Worm (Caenorhabditis elegans) whole organism, L1 larva: ENCODE measurements around the gene lin-24.

Experiments used
- C04F5.9 ChIP-seq: sonication (generic microtip); optimal IDR thresholded peaks from 2 replicates; lab custom pipeline; 2016; ENCODE audit warnings: missing genetic modification characterization, missing compliant biosample characterization
- F16B12.6 ChIP-seq: fragments of 150-350 bp; optimal IDR thresholded peaks from 2 replicates; lab custom pipeline; 2014; ENCODE audit warnings: missing biosample characterization, missing genetic modification characterization
- aha-1 ChIP-seq: fragments of 150-350 bp; optimal IDR thresholded peaks from 2 replicates; lab custom pipeline; 2014; ENCODE audit warnings: missing biosample characterization, missing genetic modification characterization
- alr-1 ChIP-seq: fragments of 200-800 bp; sonication (Bioruptor generic); optimal IDR thresholded peaks from 2 replicates; lab custom pipeline; 2018; ENCODE audit warnings: borderline replicate concordance, mild to moderate bottlenecking, missing genetic modification characterization, missing compliant biosample characterization
- blmp-1 ChIP-seq: fragments of 150-350 bp; optimal IDR thresholded peaks from 2 replicates; lab custom pipeline; 2014; ENCODE audit warnings: missing biosample characterization, missing genetic modification characterization
- ceh-63 ChIP-seq: fragments of 200-800 bp; sonication (Bioruptor generic); optimal IDR thresholded peaks from 2 replicates; lab custom pipeline; 2018; ENCODE audit warnings: mild to moderate bottlenecking, missing genetic modification characterization, missing compliant biosample characterization
- ceh-88 ChIP-seq: fragments of 200-800 bp; sonication (Bioruptor generic); IDR thresholded peaks from 2 replicates; pipeline ENCODE4 v1.3.6; 2022; ENCODE audit warnings: missing genetic modification characterization, missing compliant biosample characterization
- ces-1 ChIP-seq: fragments of 150-350 bp; optimal IDR thresholded peaks from 2 replicates; lab custom pipeline; 2014; ENCODE audit warnings: missing biosample characterization, missing genetic modification reagents, missing genetic modification characterization
- dpl-1 ChIP-seq, 3 experiments: fragments of 150-350 bp in 2 of 3; sonication (generic microtip) in 1 of 3; optimal IDR thresholded peaks; 2 replicates each; lab custom pipeline; 2014 to 2017; ENCODE audit warnings: missing biosample characterization in 3 of 3, missing genetic modification characterization in 3 of 3, missing genetic modification reagents in 3 of 3
- efl-1 ChIP-seq, 4 experiments: fragments of 150-350 bp; optimal IDR thresholded peaks in 3 of 4; peaks in 1 of 4; 1 replicate in 1 of 4; 2 replicates in 3 of 4; lab custom pipeline; 2014; ENCODE audit warnings: missing biosample characterization in 2 of 4, missing genetic modification characterization in 2 of 4, missing genetic modification reagents in 2 of 4
- efl-3 ChIP-seq: fragments of 200-800 bp; sonication (Bioruptor generic); optimal IDR thresholded peaks from 2 replicates; lab custom pipeline; 2018; ENCODE audit warnings: mild to moderate bottlenecking, missing genetic modification characterization, missing compliant biosample characterization
- egl-27 ChIP-seq, 2 experiments: fragments of 150-350 bp in 1 of 2; sonication (generic microtip); optimal IDR thresholded peaks; 3 replicates each; lab custom pipeline; 2017 to 2018; ENCODE audit warnings: missing biosample characterization in 2 of 2, missing genetic modification characterization in 2 of 2, missing genetic modification reagents in 2 of 2
- elt-2 ChIP-seq: sonication (generic microtip); optimal IDR thresholded peaks from 2 replicates; lab custom pipeline; 2016; ENCODE audit warnings: missing genetic modification characterization, mild to moderate bottlenecking, inconsistent platforms, missing compliant biosample characterization, missing genetic modification reagents
- elt-3 ChIP-seq, 6 experiments: fragments of 150-350 bp in 1 of 6; sonication (generic microtip); optimal IDR thresholded peaks; 2 replicates each; lab custom pipeline; 2017 to 2018; ENCODE audit warnings: missing biosample characterization in 6 of 6, missing genetic modification characterization in 6 of 6, inconsistent platforms in 1 of 6
- grh-1 ChIP-seq: fragments of 200-800 bp; sonication (Bioruptor generic); IDR thresholded peaks from 2 replicates; pipeline ENCODE4 v1.3.6; 2022; ENCODE audit warnings: missing genetic modification reagents, missing genetic modification characterization, missing compliant biosample characterization
- hlh-17 ChIP-seq: fragments of 200-800 bp; sonication (Bioruptor generic); optimal IDR thresholded peaks from 2 replicates; lab custom pipeline; 2018; ENCODE audit warnings: missing genetic modification characterization, mild to moderate bottlenecking, missing compliant biosample characterization, moderate library complexity, borderline replicate concordance
- hlh-4 ChIP-seq: sonication (generic microtip); optimal IDR thresholded peaks from 2 replicates; lab custom pipeline; 2016; ENCODE audit warnings: mild to moderate bottlenecking, missing genetic modification characterization, missing compliant biosample characterization
- irx-1 ChIP-seq: sonication (generic microtip); optimal IDR thresholded peaks from 2 replicates; lab custom pipeline; 2016; ENCODE audit warnings: missing genetic modification characterization, missing compliant biosample characterization
- lin-13 ChIP-seq: fragments of 150-350 bp; optimal IDR thresholded peaks from 2 replicates; lab custom pipeline; 2014; ENCODE audit warnings: missing biosample characterization, missing genetic modification reagents, missing genetic modification characterization
- lin-14 ChIP-seq: fragments of 200-800 bp; sonication (Bioruptor generic); optimal IDR thresholded peaks from 2 replicates; lab custom pipeline; 2018; ENCODE audit warnings: mild to moderate bottlenecking, missing genetic modification characterization, moderate library complexity, missing compliant biosample characterization
- lin-35 ChIP-seq, 2 experiments: fragments of 150-350 bp; optimal IDR thresholded peaks; 2 replicates each; lab custom pipeline; 2014; ENCODE audit warnings: missing biosample characterization in 2 of 2, missing genetic modification characterization in 2 of 2, missing genetic modification reagents in 2 of 2
- lir-3 ChIP-seq: sonication (generic microtip); optimal IDR thresholded peaks from 2 replicates; lab custom pipeline; 2016; ENCODE audit warnings: mild to moderate bottlenecking, missing genetic modification characterization, moderate library complexity, missing compliant biosample characterization; ENCODE audit not compliant: poor library complexity
- lsy-2 ChIP-seq, 2 experiments: fragments of 150-350 bp; optimal IDR thresholded peaks; 2 replicates each; lab custom pipeline; 2014; ENCODE audit warnings: missing biosample characterization in 2 of 2, missing genetic modification characterization in 2 of 2
- mef-2 ChIP-seq: fragments of 150-350 bp; optimal IDR thresholded peaks from 2 replicates; lab custom pipeline; 2014; ENCODE audit warnings: missing biosample characterization, missing genetic modification characterization
- mep-1 ChIP-seq: fragments of 150-350 bp; optimal IDR thresholded peaks from 2 replicates; lab custom pipeline; 2014; ENCODE audit warnings: missing biosample characterization, missing genetic modification characterization
- nhr-12 ChIP-seq: sonication (generic microtip); optimal IDR thresholded peaks from 2 replicates; lab custom pipeline; 2017; ENCODE audit warnings: missing biosample characterization, missing genetic modification characterization
- nhr-19 ChIP-seq: fragments of 200-800 bp; sonication (Bioruptor generic); conservative IDR thresholded peaks from 2 replicates; pipeline ENCODE4 v1.3.6; 2022; ENCODE audit warnings: missing genetic modification characterization, missing compliant biosample characterization
- nhr-85 ChIP-seq: sonication (generic microtip); peaks from one replicate; lab custom pipeline; 2016; ENCODE audit warnings: missing genetic modification characterization, inconsistent platforms, missing compliant biosample characterization
- nhr-90 ChIP-seq: sonication (generic microtip); optimal IDR thresholded peaks from 2 replicates; lab custom pipeline; 2016; ENCODE audit warnings: mild to moderate bottlenecking, missing genetic modification characterization, missing compliant biosample characterization; ENCODE audit not compliant: poor library complexity
- pqm-1 ChIP-seq: sonication (generic microtip); optimal IDR thresholded peaks from 3 replicates; lab custom pipeline; 2017; ENCODE audit warnings: missing biosample characterization, missing genetic modification characterization
- sup-37 ChIP-seq: fragments of 200-800 bp; sonication (Bioruptor generic); optimal IDR thresholded peaks from 2 replicates; lab custom pipeline; 2018; ENCODE audit warnings: mild to moderate bottlenecking, missing genetic modification characterization, missing compliant biosample characterization
- swsn-7 ChIP-seq: sonication (generic microtip); optimal IDR thresholded peaks from 2 replicates; lab custom pipeline; 2016; ENCODE audit warnings: missing genetic modification characterization, missing compliant biosample characterization
- unc-30 ChIP-seq: sonication (generic microtip); optimal IDR thresholded peaks from 2 replicates; lab custom pipeline; 2017; ENCODE audit warnings: missing biosample characterization, missing genetic modification characterization
- unc-62 ChIP-seq: fragments of 150-350 bp; optimal IDR thresholded peaks from 2 replicates; lab custom pipeline; 2014; ENCODE audit warnings: missing biosample characterization, missing genetic modification reagents, missing genetic modification characterization
- zag-1 ChIP-seq: fragments of 150-350 bp; optimal IDR thresholded peaks from 2 replicates; lab custom pipeline; 2014; ENCODE audit warnings: missing biosample characterization, missing genetic modification characterization
- zip-4 ChIP-seq: fragments of 200-800 bp; sonication (Bioruptor generic); optimal IDR thresholded peaks from 2 replicates; lab custom pipeline; 2018; ENCODE audit warnings: mild to moderate bottlenecking, missing genetic modification characterization, moderate library complexity, missing compliant biosample characterization
- ztf-11 ChIP-seq, 2 experiments: sonication (generic microtip); optimal IDR thresholded peaks; 2 replicates each; lab custom pipeline; 2016 to 2017; ENCODE audit warnings: missing genetic modification characterization in 2 of 2, missing biosample characterization in 1 of 2, missing compliant biosample characterization in 1 of 2

lin-24 gene

ce11 chrIV:12156642-12157233 lies 27.4 kb downstream of the lin-24 start, which contains the start of gene eri-12:
TSS of gene eri-12 (plus strand) at chrIV:12156838.
- TF ChIP-seq ztf-11 (tag; optimal IDR thresholded peaks at IDR 0.05; lab: Kevin White, UChicago) = no peak
- TF ChIP-seq irx-1 (tag; lab: Kevin White, UChicago) = no peak
- TF ChIP-seq zag-1 (tag; lab: Kevin White, UChicago) = no peak
- peak in 1 of 2 experiments; percentile 78 for TF ChIP-seq lin-35 (GFP tag; optimal IDR thresholded peaks at IDR 0.05; lab: Kevin White, UChicago)
- no peak for TF ChIP-seq efl-3 (GFP tag; lab: Kevin White, UChicago)
- no peak for TF ChIP-seq zip-4 (GFP tag; lab: Kevin White, UChicago)
- no peak for TF ChIP-seq pqm-1 (tag; lab: Kevin White, UChicago)
- TF ChIP-seq hlh-4 (tag; lab: Kevin White, UChicago) = no peak
- TF ChIP-seq nhr-90 (tag; lab: Kevin White, UChicago) = no peak
- no peak for TF ChIP-seq lin-14 (GFP tag; lab: Kevin White, UChicago)
- no peak for TF ChIP-seq ceh-88 (GFP tag; lab: Robert Waterston, UW)
- TF ChIP-seq sup-37 (GFP tag; lab: Kevin White, UChicago) = no peak
- no peak for TF ChIP-seq lin-13
- peak; percentile 30 for TF ChIP-seq mep-1 (tag; lab: Kevin White, UChicago)
- no peak for TF ChIP-seq hlh-17 (GFP tag; lab: Kevin White, UChicago)
- TF ChIP-seq unc-30 (tag; lab: Kevin White, UChicago) = no peak
- TF ChIP-seq nhr-19 = no peak
- TF ChIP-seq blmp-1 (tag; lab: Kevin White, UChicago) = peak; percentile 2
- no peak for TF ChIP-seq grh-1
- no peak for TF ChIP-seq nhr-12
- peak in 1 of 2 experiments; percentile 56 for TF ChIP-seq efl-1 (optimal IDR thresholded peaks at IDR 0.05; lab: Kevin White, UChicago)
- peak; percentile 44 to 89 for TF ChIP-seq efl-1 (GFP tag; optimal IDR thresholded peaks at IDR 0.05 in 1 of 2; lab: Kevin White, UChicago)
- TF ChIP-seq F16B12.6 (tag; lab: Kevin White, UChicago) = no peak
- TF ChIP-seq egl-27 (tag; optimal IDR thresholded peaks at IDR 0.05; lab: Kevin White, UChicago) = no peak
- TF ChIP-seq unc-62 (GFP tag; lab: Kevin White, UChicago) = no peak
- TF ChIP-seq lir-3 (tag; lab: Kevin White, UChicago) = no peak
- TF ChIP-seq lsy-2 (tag; optimal IDR thresholded peaks at IDR 0.05; lab: Kevin White, UChicago) = peak in 1 of 2 experiments; percentile 15
- TF ChIP-seq dpl-1 (GFP tag; optimal IDR thresholded peaks at IDR 0.05; lab: Kevin White, UChicago) = peak in 2 of 3 experiments; percentile 44 to 71
- TF ChIP-seq ces-1 (GFP tag; lab: Kevin White, UChicago) = no peak
- TF ChIP-seq aha-1 (tag; lab: Kevin White, UChicago) = no peak
- no peak for TF ChIP-seq ceh-63 (GFP tag; lab: Kevin White, UChicago)
- no peak for TF ChIP-seq mef-2 (tag; lab: Kevin White, UChicago)

- TF ChIP-seq elt-3 (tag; optimal IDR thresholded peaks at IDR 0.05; lab: Kevin White, UChicago) = peak in 1 of 6 experiments; percentile 7
- TF ChIP-seq lin-35 (GFP tag; optimal IDR thresholded peaks at IDR 0.05; lab: Kevin White, UChicago) = peak in 1 of 2 experiments; percentile 2
- no peak for TF ChIP-seq hlh-17 (GFP tag; lab: Kevin White, UChicago)
- no peak for TF ChIP-seq swsn-7
- no peak for TF ChIP-seq C04F5.9
- no peak for TF ChIP-seq alr-1 (tag; lab: Kevin White, UChicago)
- TF ChIP-seq nhr-85 (tag; lab: Kevin White, UChicago) = peak; percentile 40
- TF ChIP-seq elt-2 (tag; lab: Kevin White, UChicago) = no peak
- peak; percentile 9 for TF ChIP-seq mep-1 (tag; lab: Kevin White, UChicago)
- TF ChIP-seq, all 84 proteins: peak for 4
Observed at ce11 chrIV:12157915-12158314, 28.6 kb downstream of the lin-24 start.
